Fruit fly (Drosophila melanogaster) whole organism, embryonic: ENCODE measurements around the gene Nadsyn.

Experiments
- Abd-B ChIP-seq: fragments of 200-800 bp; sonication (Bioruptor generic); optimal IDR thresholded peaks from 2 replicates; lab custom pipeline; 2018; ENCODE audit warnings: missing biosample characterization, mild to moderate bottlenecking, missing genetic modification characterization, moderate library complexity
- Atf6 ChIP-seq: fragments of 200-800 bp; sonication (Bioruptor generic); IDR thresholded peaks from 2 replicates; pipeline ENCODE4 v1.3.6; 2022; ENCODE audit warnings: missing biosample characterization, missing genetic modification characterization
- CG10321 ChIP-seq: fragments of 200-800 bp; sonication (Bioruptor generic); IDR thresholded peaks from 2 replicates; pipeline ENCODE4 v1.3.6; 2022; ENCODE audit warnings: missing biosample characterization, missing genetic modification characterization
- CG10543 ChIP-seq: fragments of 200-800 bp; sonication (Bioruptor generic); optimal IDR thresholded peaks from 3 replicates; lab custom pipeline; 2017; ENCODE audit warnings: missing biosample characterization, mild to moderate bottlenecking, missing genetic modification characterization, moderate library complexity
- CG12219 ChIP-seq: fragments of 200-800 bp; sonication (Bioruptor generic); optimal IDR thresholded peaks from 3 replicates; lab custom pipeline; 2018; ENCODE audit warnings: missing biosample characterization, mild to moderate bottlenecking, missing genetic modification characterization
- CG12769 ChIP-seq: fragments of 200-800 bp; sonication (Bioruptor generic); optimal IDR thresholded peaks from 2 replicates; lab custom pipeline; 2019; ENCODE audit warnings: missing biosample characterization, mild to moderate bottlenecking, missing genetic modification characterization, moderate library complexity
- CG13287 ChIP-seq: fragments of 200-800 bp; sonication (Bioruptor generic); IDR thresholded peaks from 2 replicates; pipeline ENCODE4 v1.3.6; 2022; ENCODE audit warnings: missing biosample characterization, missing genetic modification characterization; ENCODE audit not compliant: partially characterized antibody
- CG15011 ChIP-seq: fragments of 200-800 bp; sonication (Bioruptor generic); optimal IDR thresholded peaks from 3 replicates; lab custom pipeline; 2018; ENCODE audit warnings: missing biosample characterization, mild to moderate bottlenecking, missing genetic modification characterization
- CG1647 ChIP-seq: fragments of 200-800 bp; sonication (Bioruptor generic); optimal IDR thresholded peaks from 3 replicates; lab custom pipeline; 2016; ENCODE audit warnings: missing biosample characterization, missing genetic modification characterization
- CG17328 ChIP-seq: fragments of 200-800 bp; sonication (Bioruptor generic); IDR thresholded peaks from 2 replicates; pipeline ENCODE4 v1.3.6; 2022; ENCODE audit warnings: missing biosample characterization, missing genetic modification characterization
- CG18011 ChIP-seq: fragments of 200-800 bp; sonication (Bioruptor generic); optimal IDR thresholded peaks from 2 replicates; lab custom pipeline; 2017; ENCODE audit warnings: missing biosample characterization, missing genetic modification characterization, mild to moderate bottlenecking, moderate library complexity, missing genotype
- CG31224 ChIP-seq: fragments of 200-800 bp; sonication (Bioruptor generic); IDR thresholded peaks from 2 replicates; pipeline ENCODE4 v1.3.6; 2022; ENCODE audit warnings: missing biosample characterization, missing genetic modification characterization
- CG3163 ChIP-seq: fragments of 200-800 bp; sonication (Bioruptor generic); optimal IDR thresholded peaks from 3 replicates; lab custom pipeline; 2016; ENCODE audit warnings: missing biosample characterization, missing genetic modification characterization
- CG3726 ChIP-seq: fragments of 200-800 bp; sonication (Bioruptor generic); IDR thresholded peaks from 3 replicates; pipeline ENCODE4, ENCODE4 v1.3.6; 2022; ENCODE audit warnings: missing biosample characterization, missing genetic modification characterization
- CG4617 ChIP-seq: fragments of 200-800 bp; sonication (Bioruptor generic); optimal IDR thresholded peaks from 3 replicates; lab custom pipeline; 2016; ENCODE audit warnings: missing biosample characterization, missing genetic modification characterization, borderline replicate concordance
- CG6765 ChIP-seq: fragments of 200-800 bp; sonication (Bioruptor generic); optimal IDR thresholded peaks from 3 replicates; lab custom pipeline; 2017; ENCODE audit warnings: missing biosample characterization, mild to moderate bottlenecking, missing genetic modification characterization
- CG7839 ChIP-seq: fragments of 200-800 bp; sonication (Bioruptor generic); optimal IDR thresholded peaks from 3 replicates; lab custom pipeline; 2018; ENCODE audit warnings: missing biosample characterization, mild to moderate bottlenecking, missing genetic modification characterization, moderate library complexity
- CG8290 ChIP-seq, 3 experiments: fragments of 200-800 bp; sonication (Bioruptor generic); optimal IDR thresholded peaks; 2 replicates each; lab custom pipeline; 2016 to 2019; ENCODE audit warnings: missing biosample characterization in 3 of 3, missing genetic modification characterization in 3 of 3, mild to moderate bottlenecking in 2 of 3, moderate library complexity in 1 of 3
- CG9876 ChIP-seq: fragments of 200-800 bp; sonication (Bioruptor generic); optimal IDR thresholded peaks from 2 replicates; lab custom pipeline; 2016; ENCODE audit warnings: missing biosample characterization, missing genetic modification characterization
- Deaf1 ChIP-seq: fragments of 200-800 bp; optimal IDR thresholded peaks from 3 replicates; lab custom pipeline; 2019; ENCODE audit warnings: missing biosample characterization, mild to moderate bottlenecking, missing genetic modification characterization, moderate library complexity
- Dek ChIP-seq: fragments of 200-800 bp; sonication (Bioruptor generic); optimal IDR thresholded peaks from 3 replicates; lab custom pipeline; 2019; ENCODE audit warnings: missing biosample characterization, mild to moderate bottlenecking, missing genetic modification characterization, moderate library complexity
- Dref ChIP-seq: fragments of 200-800 bp; sonication (Bioruptor generic); IDR thresholded peaks from 2 replicates; pipeline ENCODE4 v1.3.6; 2022; ENCODE audit warnings: missing biosample characterization, missing genetic modification characterization
- E2f1 ChIP-seq: fragments of 200-800 bp; sonication (Bioruptor generic); IDR thresholded peaks from 2 replicates; pipeline ENCODE4 v1.3.6; 2022; ENCODE audit warnings: missing biosample characterization, missing genetic modification characterization
- Eip74EF ChIP-seq, 2 experiments: fragments of 200-800 bp in 1 of 2; fragments of >200 bp in 1 of 2; sonication (Bioruptor generic) in 1 of 2; optimal IDR thresholded peaks; 2 replicates each; lab custom pipeline; 2017 to 2019; ENCODE audit warnings: missing biosample characterization in 2 of 2, missing genetic modification characterization in 2 of 2, mild to moderate bottlenecking in 1 of 2, moderate library complexity in 1 of 2
- GATAe ChIP-seq: fragments of 200-800 bp; sonication (Bioruptor generic); conservative IDR thresholded peaks from 2 replicates; pipeline ENCODE4 v1.3.6; 2022; ENCODE audit warnings: missing biosample characterization, missing genetic modification characterization
- HLH3B ChIP-seq: fragments of 200-800 bp; sonication (Bioruptor generic); IDR thresholded peaks from 2 replicates; pipeline ENCODE4 v1.3.6; 2022; ENCODE audit warnings: missing biosample characterization, missing genetic modification characterization
- Hey ChIP-seq: fragments of 200-800 bp; sonication (Bioruptor generic); optimal IDR thresholded peaks from 3 replicates; lab custom pipeline; 2018; ENCODE audit warnings: missing biosample characterization, mild to moderate bottlenecking, missing genetic modification characterization
- Lpt ChIP-seq: fragments of >200 bp; optimal IDR thresholded peaks from 2 replicates; lab custom pipeline; 2018; ENCODE audit warnings: missing biosample characterization, missing genetic modification characterization
- MESR4 ChIP-seq: fragments of 200-800 bp; sonication (Bioruptor generic); optimal IDR thresholded peaks from 2 replicates; lab custom pipeline; 2018; ENCODE audit warnings: missing biosample characterization, mild to moderate bottlenecking, missing genetic modification characterization, moderate library complexity
- NK7.1 ChIP-seq: fragments of 200-800 bp; sonication (Bioruptor generic); optimal IDR thresholded peaks from 3 replicates; lab custom pipeline; 2016; ENCODE audit warnings: missing biosample characterization, missing genetic modification characterization
- Ravus ChIP-seq: fragments of 200-800 bp; sonication (Bioruptor generic); IDR thresholded peaks from 2 replicates; pipeline ENCODE4 v1.3.6; 2022; ENCODE audit warnings: missing biosample characterization, missing genetic modification characterization
- Sox102F ChIP-seq: fragments of 200-800 bp; sonication (Bioruptor generic); optimal IDR thresholded peaks from 2 replicates; lab custom pipeline; 2018; ENCODE audit warnings: missing biosample characterization, mild to moderate bottlenecking, missing genetic modification characterization, moderate library complexity
- TFAM ChIP-seq: fragments of 200-800 bp; sonication (Bioruptor generic); optimal IDR thresholded peaks from 2 replicates; lab custom pipeline; 2017; ENCODE audit warnings: missing biosample characterization, missing genetic modification characterization, inconsistent platforms
- cg ChIP-seq: fragments of 200-800 bp; sonication (Bioruptor generic); optimal IDR thresholded peaks from 3 replicates; lab custom pipeline; 2019; ENCODE audit warnings: missing biosample characterization, mild to moderate bottlenecking, missing genetic modification characterization, moderate library complexity
- corto ChIP-seq: fragments of 200-800 bp; sonication (Bioruptor generic); optimal IDR thresholded peaks from 2 replicates; lab custom pipeline; 2016; ENCODE audit warnings: missing biosample characterization, mild to moderate bottlenecking, missing genetic modification characterization, moderate library complexity
- crp ChIP-seq, 2 experiments: fragments of 200-800 bp; sonication (Bioruptor generic); optimal IDR thresholded peaks; 2 replicates in 1 of 2; 3 replicates in 1 of 2; lab custom pipeline; 2017; ENCODE audit warnings: missing biosample characterization in 2 of 2, missing genetic modification characterization in 2 of 2, mild to moderate bottlenecking in 1 of 2, moderate library complexity in 1 of 2
- danr ChIP-seq: fragments of 200-800 bp; sonication (Bioruptor generic); IDR thresholded peaks from 2 replicates; pipeline ENCODE4 v1.3.6; 2022; ENCODE audit warnings: missing biosample characterization, missing genetic modification characterization
- dimm ChIP-seq: fragments of 200-800 bp; sonication (Bioruptor generic); IDR thresholded peaks from 2 replicates; pipeline ENCODE4 v1.3.6; 2022; ENCODE audit warnings: missing biosample characterization, missing genetic modification characterization
- gsb-n ChIP-seq: fragments of 200-800 bp; sonication (Bioruptor generic); optimal IDR thresholded peaks from 3 replicates; lab custom pipeline; 2018; ENCODE audit warnings: missing biosample characterization, mild to moderate bottlenecking, missing genetic modification characterization
- ind ChIP-seq: fragments of 200-800 bp; sonication (Bioruptor generic); optimal IDR thresholded peaks from 3 replicates; lab custom pipeline; 2016; ENCODE audit warnings: missing biosample characterization, missing genetic modification characterization
- lov ChIP-seq, 2 experiments: fragments of 200-800 bp in 1 of 2; fragments of >200 bp in 1 of 2; sonication (Bioruptor generic) in 1 of 2; IDR thresholded peaks in 1 of 2; optimal IDR thresholded peaks in 1 of 2; 2 replicates in 1 of 2; 3 replicates in 1 of 2; pipeline versions ENCODE4 v1.3.6 to Lab custom; 2017 to 2022; ENCODE audit warnings: missing biosample characterization in 1 of 2, missing genetic modification characterization in 1 of 2
- maf-S ChIP-seq: fragments of 200-800 bp; sonication (Bioruptor generic); optimal IDR thresholded peaks from 2 replicates; lab custom pipeline; 2016; ENCODE audit warnings: missing biosample characterization, missing genetic modification characterization
- row ChIP-seq: fragments of 200-800 bp; sonication (Bioruptor generic); IDR thresholded peaks from 3 replicates; pipeline ENCODE4 v1.3.6; 2022; ENCODE audit warnings: missing biosample characterization, missing genetic modification characterization
- salm ChIP-seq: fragments of 200-800 bp; sonication (Bioruptor generic); optimal IDR thresholded peaks from 2 replicates; lab custom pipeline; 2018; ENCODE audit warnings: missing biosample characterization, mild to moderate bottlenecking, missing genetic modification characterization
- sens ChIP-seq: fragments of 200-800 bp; sonication (Bioruptor generic); peaks from one replicate; lab custom pipeline; 2016; ENCODE audit warnings: missing biosample characterization, missing genetic modification characterization
- sr ChIP-seq: fragments of 200-800 bp; sonication (Bioruptor generic); IDR thresholded peaks from 3 replicates; pipeline ENCODE4 v1.3.6; 2022; ENCODE audit warnings: missing biosample characterization, missing genetic modification characterization
- twi ChIP-seq: fragments of 200-800 bp; optimal IDR thresholded peaks from 2 replicates; lab custom pipeline; 2019; ENCODE audit warnings: missing biosample characterization, mild to moderate bottlenecking, missing genetic modification characterization, moderate library complexity
- usp ChIP-seq: fragments of >200 bp; optimal IDR thresholded peaks from 2 replicates; lab custom pipeline; 2017; ENCODE audit warnings: missing biosample characterization, missing genetic modification characterization
- zf30C ChIP-seq: fragments of 200-800 bp; sonication (Bioruptor generic); optimal IDR thresholded peaks from 3 replicates; lab custom pipeline; 2018; ENCODE audit warnings: missing biosample characterization, mild to moderate bottlenecking, missing genetic modification characterization

Nadsyn gene

DNA sequence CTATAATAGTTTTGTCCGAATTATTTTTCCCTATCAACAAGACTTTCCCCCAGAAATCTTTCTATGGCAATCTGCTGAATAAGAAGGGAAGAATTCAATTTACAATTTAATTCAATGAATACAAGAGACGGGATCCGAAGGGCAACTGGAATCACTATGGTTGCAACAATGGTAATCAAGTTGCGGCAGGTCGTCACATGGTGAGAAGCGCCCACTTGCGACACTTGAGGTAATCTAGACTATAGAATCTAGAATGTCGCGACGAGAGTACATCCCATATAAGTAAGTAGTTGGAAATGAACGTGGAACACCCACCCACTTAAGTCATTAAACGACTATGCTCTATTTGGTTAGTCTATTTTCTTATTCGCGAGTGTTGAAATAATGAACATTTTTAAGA is 36.2 kb downstream of the Nadsyn start (continued):
- TF ChIP-seq corto (GFP tag; lab: Kevin White, UChicago) (no peak), danr (GFP tag; lab: Robert Waterston, UW) (no peak), salm (tag; lab: Kevin White, UChicago) (no peak), CG6765 (GFP tag; lab: Kevin White, UChicago) (no peak), CG7839 (tag; lab: Kevin White, UChicago) (no peak), Atf6 (GFP tag; lab: Robert Waterston, UW) (no peak), usp (GFP tag; lab: Kevin White, UChicago) (no peak), sens (GFP tag; lab: Kevin White, UChicago) (peak; percentile 61), HLH3B (0 out of 2 replicates have a peak, but pooled peaks have one; percentile 24), maf-S (GFP tag; lab: Kevin White, UChicago) (no peak), lov (optimal IDR thresholded peaks at IDR 0.05; lab: Kevin White, UChicago) (no peak), lov (GFP tag; IDR thresholded peaks at IDR 0.05; lab: Robert Waterston, UW) (no peak), cg (GFP tag; lab: Kevin White, UChicago) (no peak), dimm (GFP tag; lab: Robert Waterston, UW) (no peak), gsb-n (tag; lab: Kevin White, UChicago) (no peak), CG9876 (GFP tag; lab: Kevin White, UChicago) (no peak)

DNA sequence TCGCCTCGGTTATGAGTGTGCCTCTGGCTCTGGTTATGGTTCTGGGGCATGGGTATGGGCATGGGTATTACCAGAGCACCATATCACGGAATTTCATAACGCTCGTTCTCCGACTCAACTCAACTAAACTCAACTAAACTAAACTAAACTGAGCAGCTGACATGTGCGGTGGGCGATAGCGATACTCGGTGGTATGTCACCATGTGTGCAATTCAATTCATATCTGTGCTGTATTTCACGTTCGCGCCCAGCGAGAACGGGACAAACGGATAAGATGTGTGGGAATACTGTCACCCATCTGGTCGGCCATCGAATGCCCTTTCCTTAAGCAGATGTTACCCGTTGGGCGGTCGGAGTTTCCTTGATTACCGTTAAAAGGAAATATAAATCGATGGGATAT is 37.8 kb downstream of the Nadsyn start, which contains the start of gene CG12177:
Gene CG12177 (minus strand): TSS at position 239 of the 400 bp plus-strand sequence.
- TF ChIP-seq CG3726 (no peak), zf30C (GFP tag; lab: Kevin White, UChicago) (no peak), CG3163 (no peak), E2f1 (GFP tag; lab: Robert Waterston, UW) (no peak), CG31224 (GFP tag; lab: Robert Waterston, UW) (no peak), Abd-B (GFP tag; lab: Kevin White, UChicago) (no peak), CG12219 (GFP tag; lab: Kevin White, UChicago) (no peak), CG12769 (tag; lab: Kevin White, UChicago) (no peak), Hey (peak; percentile 0), GATAe (GFP tag; lab: Robert Waterston, UW) (peak; percentile 21; the same call in 1 of the 2 replicates), CG15011 (no peak), CG8290 (GFP tag; optimal IDR thresholded peaks at IDR 0.05; lab: Kevin White, UChicago) (no peak), CG8290 (tag; optimal IDR thresholded peaks at IDR 0.05; lab: Kevin White, UChicago) (peak in 1 of 2 experiments; percentile 41), CG18011 (GFP tag; lab: Kevin White, UChicago) (no peak), CG13287 (GFP tag; lab: Robert Waterston, UW) (0 out of 2 replicates have a peak, but pooled peaks have one; percentile 13), Lpt (GFP tag; lab: Kevin White, UChicago) (no peak), CG1647 (GFP tag; lab: Kevin White, UChicago) (no peak), CG10321 (peak; percentile 60; the same call in 1 of the 2 replicates), sr (GFP tag; lab: Robert Waterston, UW) (no peak), Sox102F (GFP tag; lab: Kevin White, UChicago) (no peak), CG4617 (GFP tag; lab: Kevin White, UChicago) (no peak), Deaf1 (tag; lab: Kevin White, UChicago) (peak; percentile 32), CG17328 (GFP tag; lab: Robert Waterston, UW) (no peak), crp (GFP tag; optimal IDR thresholded peaks at IDR 0.05; lab: Kevin White, UChicago) (peak in 1 of 2 experiments; percentile 30), ind (no peak), NK7.1 (no peak), corto (GFP tag; lab: Kevin White, UChicago) (no peak), Ravus (no peak), CG10543 (GFP tag; lab: Kevin White, UChicago) (peak; percentile 75), MESR4 (GFP tag; lab: Kevin White, UChicago) (no peak), Eip74EF (GFP tag; optimal IDR thresholded peaks at IDR 0.05; lab: Kevin White, UChicago) (no peak), row (GFP tag; lab: Robert Waterston, UW) (peak; percentile 61), twi (tag; lab: Kevin White, UChicago) (peak; percentile 97), TFAM (GFP tag; lab: Kevin White, UChicago) (no peak), Dek (no peak), Dref (GFP tag; lab: Robert Waterston, UW) (0 out of 2 replicates have a peak, but pooled peaks have one; percentile 20)
